Worm (Caenorhabditis elegans) whole organism, late embryonic: Measurements from ENCODE around the gene set-12.

Experiments used
- C08G9.2 ChIP-seq: sonication (generic microtip); optimal IDR thresholded peaks from 2 replicates; lab custom pipeline; 2016; ENCODE audit warnings: mild to moderate bottlenecking, missing genetic modification characterization, moderate library complexity, missing compliant biosample characterization
- ahr-1 ChIP-seq: sonication (generic microtip); optimal IDR thresholded peaks from 2 replicates; lab custom pipeline; 2016; ENCODE audit warnings: missing genetic modification characterization, missing compliant biosample characterization
- ceh-14 ChIP-seq: sonication (generic microtip); optimal IDR thresholded peaks from 2 replicates; lab custom pipeline; 2016; ENCODE audit warnings: missing genotype, missing genetic modification characterization, missing compliant biosample characterization
- ceh-18 ChIP-seq: sonication (generic microtip); optimal IDR thresholded peaks from 2 replicates; lab custom pipeline; 2016; ENCODE audit warnings: missing genetic modification characterization, missing compliant biosample characterization
- ceh-19 ChIP-seq: fragments of 200-800 bp; sonication (Bioruptor generic); optimal IDR thresholded peaks from 2 replicates; lab custom pipeline; 2018; ENCODE audit warnings: mild to moderate bottlenecking, missing genetic modification characterization, missing compliant biosample characterization
- ceh-24 ChIP-seq: sonication (generic microtip); optimal IDR thresholded peaks from 2 replicates; lab custom pipeline; 2016; ENCODE audit warnings: mild to moderate bottlenecking, missing genetic modification characterization, missing compliant biosample characterization
- ceh-31 ChIP-seq: sonication (generic microtip); optimal IDR thresholded peaks from 2 replicates; lab custom pipeline; 2016; ENCODE audit warnings: missing genetic modification characterization, missing compliant biosample characterization
- ceh-34 ChIP-seq: sonication (generic microtip); optimal IDR thresholded peaks from 2 replicates; lab custom pipeline; 2016; ENCODE audit warnings: mild to moderate bottlenecking, missing genetic modification characterization, missing compliant biosample characterization
- ceh-45 ChIP-seq: fragments of 200-800 bp; sonication (Bioruptor generic); IDR thresholded peaks from 2 replicates; pipeline ENCODE4 v1.3.6; 2022; ENCODE audit warnings: missing genetic modification reagents, missing genetic modification characterization, missing compliant biosample characterization
- ceh-48 ChIP-seq: sonication (generic microtip); optimal IDR thresholded peaks from 2 replicates; lab custom pipeline; 2016; ENCODE audit warnings: missing genetic modification characterization, inconsistent platforms, missing compliant biosample characterization
- ceh-6 ChIP-seq: fragments of 200-800 bp; sonication (Bioruptor generic); optimal IDR thresholded peaks from 2 replicates; lab custom pipeline; 2018; ENCODE audit warnings: mild to moderate bottlenecking, missing genetic modification characterization, missing compliant biosample characterization
- eyg-1 ChIP-seq: sonication (generic microtip); optimal IDR thresholded peaks from 2 replicates; lab custom pipeline; 2016; ENCODE audit warnings: missing genotype, missing genetic modification characterization, missing compliant biosample characterization
- fax-1 ChIP-seq: sonication (generic microtip); optimal IDR thresholded peaks from 2 replicates; lab custom pipeline; 2016; ENCODE audit warnings: missing genotype, missing genetic modification characterization, missing compliant biosample characterization
- hlh-13 ChIP-seq: fragments of 200-800 bp; sonication (Bioruptor generic); optimal IDR thresholded peaks from 2 replicates; lab custom pipeline; 2018; ENCODE audit warnings: mild to moderate bottlenecking, missing genetic modification characterization, missing compliant biosample characterization
- hlh-15 ChIP-seq: sonication (generic microtip); optimal IDR thresholded peaks from 2 replicates; lab custom pipeline; 2016; ENCODE audit warnings: missing genetic modification characterization, missing compliant biosample characterization
- hlh-30 ChIP-seq: sonication (generic microtip); optimal IDR thresholded peaks from 2 replicates; lab custom pipeline; 2017; ENCODE audit warnings: antibody characterized with exemption, missing genetic modification characterization, missing compliant biosample characterization; ENCODE audit not compliant: insufficient read depth
- lin-11 ChIP-seq: fragments of 200-800 bp; sonication (Bioruptor generic); optimal IDR thresholded peaks from 2 replicates; lab custom pipeline; 2018; ENCODE audit warnings: mild to moderate bottlenecking, missing genetic modification characterization, missing compliant biosample characterization
- madf-2 ChIP-seq: sonication (generic microtip); optimal IDR thresholded peaks from 2 replicates; lab custom pipeline; 2017; ENCODE audit warnings: missing genetic modification characterization, missing compliant biosample characterization
- nfya-1 ChIP-seq: sonication (generic microtip); optimal IDR thresholded peaks from 2 replicates; lab custom pipeline; 2017; ENCODE audit warnings: missing genetic modification characterization, mild to moderate bottlenecking, missing compliant biosample characterization, antibody characterized with exemption, moderate library complexity
- nhr-232 ChIP-seq: sonication (generic microtip); optimal IDR thresholded peaks from 2 replicates; lab custom pipeline; 2016; ENCODE audit warnings: missing genetic modification characterization, missing compliant biosample characterization
- pat-9 ChIP-seq: fragments of 200-800 bp; sonication (Bioruptor generic); optimal IDR thresholded peaks from 2 replicates; lab custom pipeline; 2018; ENCODE audit warnings: mild to moderate bottlenecking, missing genetic modification characterization, moderate library complexity, missing compliant biosample characterization
- ref-2 ChIP-seq: sonication (generic microtip); optimal IDR thresholded peaks from 2 replicates; lab custom pipeline; 2016; ENCODE audit warnings: missing genetic modification characterization, missing compliant biosample characterization
- sdc-2 ChIP-seq: sonication (generic microtip); optimal IDR thresholded peaks from 2 replicates; lab custom pipeline; 2016; ENCODE audit warnings: missing genotype, missing genetic modification characterization, missing compliant biosample characterization
- sox-2 ChIP-seq: fragments of 200-800 bp; sonication (Bioruptor generic); IDR thresholded peaks from 2 replicates; pipeline ENCODE4 v1.3.6; 2022; ENCODE audit warnings: missing genetic modification reagents, missing genetic modification characterization, missing compliant biosample characterization
- sox-4 ChIP-seq: sonication (generic microtip); optimal IDR thresholded peaks from 2 replicates; lab custom pipeline; 2017; ENCODE audit warnings: mild to moderate bottlenecking, missing genetic modification characterization, inconsistent platforms, missing compliant biosample characterization
- tbx-2 ChIP-seq: sonication (generic microtip); optimal IDR thresholded peaks from 2 replicates; lab custom pipeline; 2016; ENCODE audit warnings: missing genetic modification characterization, missing compliant biosample characterization
- tbx-7 ChIP-seq: sonication (generic microtip); optimal IDR thresholded peaks from 2 replicates; lab custom pipeline; 2016; ENCODE audit warnings: missing genotype, missing genetic modification characterization, missing compliant biosample characterization
- ttx-3 ChIP-seq: sonication (generic microtip); optimal IDR thresholded peaks from 2 replicates; lab custom pipeline; 2016; ENCODE audit warnings: missing genetic modification reagents, missing genetic modification characterization, missing compliant biosample characterization
- unc-42 ChIP-seq: sonication (generic microtip); optimal IDR thresholded peaks from 2 replicates; lab custom pipeline; 2016; ENCODE audit warnings: missing genotype, missing genetic modification characterization, missing compliant biosample characterization
- unc-55 ChIP-seq: sonication (generic microtip); optimal IDR thresholded peaks from 2 replicates; lab custom pipeline; 2017; ENCODE audit warnings: missing biosample characterization, missing genetic modification reagents, missing genetic modification characterization
- ztf-16 ChIP-seq: sonication (generic microtip); optimal IDR thresholded peaks from 2 replicates; lab custom pipeline; 2017; ENCODE audit warnings: missing genetic modification characterization, missing compliant biosample characterization

Gene set-12

ce11 chrX:7718972-7719371 is 17.1 kb downstream of the set-12 start, which contains the start of gene K09F5.6:
K09F5.6 (plus strand) TSS chrX:7719272.
- TF ChIP-seq tbx-7 (tag; lab: Kevin White, UChicago) (no peak), sox-4 (tag; lab: Kevin White, UChicago) (no peak), ceh-19 (peak; percentile 6), lin-11 (no peak), ceh-45 (GFP tag; lab: Robert Waterston, UW) (no peak), pat-9 (tag; lab: Kevin White, UChicago) (no peak), nfya-1 (tag; lab: Kevin White, UChicago) (no peak)

- TF ChIP-seq ceh-18 (tag; lab: Kevin White, UChicago) (peak; percentile 65), unc-55 (GFP tag; lab: Kevin White, UChicago) (peak; percentile 93), sox-2 (GFP tag; lab: Robert Waterston, UW) (no peak)
Observed at ce11 chrX:7715463-7715862, 20.6 kb downstream of the set-12 start.

ce11 chrX:7712887-7713286 is 23.2 kb downstream of the set-12 start:
- TF ChIP-seq ceh-14 (peak; percentile 71), eyg-1 (tag; lab: Kevin White, UChicago) (no peak), nfya-1 (tag; lab: Kevin White, UChicago) (peak; percentile 24), hlh-13 (GFP tag; lab: Kevin White, UChicago) (no peak), ceh-34 (tag; lab: Kevin White, UChicago) (no peak), unc-55 (GFP tag; lab: Kevin White, UChicago) (peak; percentile 43), sdc-2 (tag; lab: Kevin White, UChicago) (peak; percentile 0), hlh-30 (tag; lab: Kevin White, UChicago) (no peak), ceh-31 (peak; percentile 58), sox-2 (GFP tag; lab: Robert Waterston, UW) (no peak), ttx-3 (tag; lab: Kevin White, UChicago) (no peak), tbx-2 (tag; lab: Kevin White, UChicago) (peak; percentile 47), ceh-48 (tag; lab: Kevin White, UChicago) (no peak), unc-42 (tag; lab: Kevin White, UChicago) (peak; percentile 97), nhr-232 (tag; lab: Kevin White, UChicago) (no peak), tbx-7 (tag; lab: Kevin White, UChicago) (no peak), ref-2 (peak; percentile 46)
- TF ChIP-seq, all 69 proteins: peak for 8

DNA sequence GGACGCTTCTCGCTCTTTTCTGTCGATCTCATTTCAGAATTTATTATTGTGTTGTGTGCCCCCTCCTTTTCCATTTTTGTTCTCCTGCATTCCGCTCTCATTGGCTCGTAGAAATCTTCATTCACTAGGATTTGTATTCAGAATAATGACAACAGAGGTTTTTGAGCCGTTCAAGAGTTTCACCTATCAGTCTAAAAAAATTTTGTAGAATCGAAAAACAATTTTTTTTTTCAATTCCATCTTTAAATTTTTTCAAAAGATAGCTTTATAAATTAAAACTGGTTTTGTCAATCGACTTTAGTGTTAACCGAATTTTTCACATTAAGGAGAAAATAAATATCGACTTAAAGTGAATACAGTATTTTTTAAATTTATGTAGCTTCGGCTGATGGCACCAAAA is 25.4 kb downstream of the set-12 start, which contains the start of gene K09F5.4:
TSS of gene K09F5.4 (minus strand) at position 101 of the 400 bp plus-strand sequence.
- TF ChIP-seq ttx-3 (tag; lab: Kevin White, UChicago) (no peak), ceh-24 (tag; lab: Kevin White, UChicago) (no peak), unc-42 (tag; lab: Kevin White, UChicago) (no peak), ref-2 (no peak), ahr-1 (tag; lab: Kevin White, UChicago) (no peak), madf-2 (tag; lab: Kevin White, UChicago) (no peak), ceh-6 (no peak), ztf-16 (tag; lab: Kevin White, UChicago) (no peak), C08G9.2 (tag; lab: Kevin White, UChicago) (no peak), hlh-30 (tag; lab: Kevin White, UChicago) (no peak)

- 0 out of 2 replicates have a peak, but pooled peaks have one; percentile 6 for TF ChIP-seq sox-2 (GFP tag; lab: Robert Waterston, UW)
- TF ChIP-seq fax-1 (tag; lab: Kevin White, UChicago), result no peak
- no peak for TF ChIP-seq hlh-15 (tag; lab: Kevin White, UChicago)
- TF ChIP-seq ceh-19, result peak; percentile 75
- TF ChIP-seq, all 69 proteins: peak for 2
Observed at ce11 chrX:7710187-7710586, 25.9 kb downstream of the set-12 start.
